Fruit fly (Drosophila melanogaster) whole organism: ENCODE data around the gene CG14207.

Experiments used
- Dll ChIP-seq: fragments of >200 bp; optimal IDR thresholded peaks from 2 replicates; lab custom pipeline; 2017
- EcR ChIP-seq, 2 experiments: fragments of >200 bp; optimal IDR thresholded peaks; 2 replicates each; lab custom pipeline; 2017; ENCODE audit warnings: missing biosample characterization in 2 of 2, missing genetic modification characterization in 2 of 2, missing genetic modification reagents in 2 of 2
- psq ChIP-seq: fragments of >200 bp; optimal IDR thresholded peaks from 2 replicates; lab custom pipeline; 2017

dm6 chrX:19611226-19611625 is 6.2 kb downstream of the CG14207 start, which contains the start of the genes Shawn and Tyler:
- TF ChIP-seq EcR (GFP tag; optimal IDR thresholded peaks at IDR 0.05; lab: Kevin White, UChicago) (no peak), Dll (lab: Kevin White, UChicago) (no peak), psq (lab: Kevin White, UChicago) (no peak)
